Worm (Caenorhabditis elegans) whole organism, late embryonic: Measurements from ENCODE around the gene T05B4.8.

ENCODE experiments used
- ama-1 ChIP-seq: fragments of 150-350 bp; optimal IDR thresholded peaks from 2 replicates; lab custom pipeline; 2014
- ceh-34 ChIP-seq: sonication (generic microtip); optimal IDR thresholded peaks from 2 replicates; lab custom pipeline; 2016; ENCODE audit warnings: mild to moderate bottlenecking, missing genetic modification characterization, missing compliant biosample characterization
- ceh-6 ChIP-seq: fragments of 200-800 bp; sonication (Bioruptor generic); optimal IDR thresholded peaks from 2 replicates; lab custom pipeline; 2018; ENCODE audit warnings: mild to moderate bottlenecking, missing genetic modification characterization, missing compliant biosample characterization
- elt-2 ChIP-seq: sonication (generic microtip); optimal IDR thresholded peaks from 2 replicates; lab custom pipeline; 2016; ENCODE audit warnings: missing genetic modification reagents, missing genetic modification characterization, missing compliant biosample characterization
- fkh-10 ChIP-seq: fragments of 150-350 bp; optimal IDR thresholded peaks from 2 replicates; lab custom pipeline; 2014; ENCODE audit warnings: missing biosample characterization, missing genetic modification reagents, missing genetic modification characterization
- hlh-13 ChIP-seq: fragments of 200-800 bp; sonication (Bioruptor generic); optimal IDR thresholded peaks from 2 replicates; lab custom pipeline; 2018; ENCODE audit warnings: mild to moderate bottlenecking, missing genetic modification characterization, missing compliant biosample characterization
- hlh-6 ChIP-seq: sonication (generic microtip); optimal IDR thresholded peaks from 2 replicates; lab custom pipeline; 2016; ENCODE audit warnings: missing genotype, missing genetic modification characterization, missing compliant biosample characterization
- mec-3 ChIP-seq: sonication (generic microtip); optimal IDR thresholded peaks from 2 replicates; lab custom pipeline; 2016; ENCODE audit warnings: borderline replicate concordance, missing genetic modification characterization, missing compliant biosample characterization
- nfya-1 ChIP-seq: sonication (generic microtip); optimal IDR thresholded peaks from 2 replicates; lab custom pipeline; 2017; ENCODE audit warnings: missing genetic modification characterization, mild to moderate bottlenecking, missing compliant biosample characterization, antibody characterized with exemption, moderate library complexity
- nhr-11 ChIP-seq: fragments of 150-350 bp; optimal IDR thresholded peaks from 2 replicates; lab custom pipeline; 2014; ENCODE audit warnings: missing biosample characterization, missing genetic modification characterization
- pax-1 ChIP-seq: fragments of 150-350 bp; optimal IDR thresholded peaks from 2 replicates; lab custom pipeline; 2014; ENCODE audit warnings: missing biosample characterization, missing genetic modification characterization
- pros-1 ChIP-seq: fragments of 150-350 bp; optimal IDR thresholded peaks from 2 replicates; lab custom pipeline; 2014; ENCODE audit warnings: missing biosample characterization, missing genetic modification reagents, missing genetic modification characterization
- unc-55 ChIP-seq: sonication (generic microtip); optimal IDR thresholded peaks from 2 replicates; lab custom pipeline; 2017; ENCODE audit warnings: missing biosample characterization, missing genetic modification reagents, missing genetic modification characterization
- ztf-16 ChIP-seq: sonication (generic microtip); optimal IDR thresholded peaks from 2 replicates; lab custom pipeline; 2017; ENCODE audit warnings: missing genetic modification characterization, missing compliant biosample characterization

DNA sequence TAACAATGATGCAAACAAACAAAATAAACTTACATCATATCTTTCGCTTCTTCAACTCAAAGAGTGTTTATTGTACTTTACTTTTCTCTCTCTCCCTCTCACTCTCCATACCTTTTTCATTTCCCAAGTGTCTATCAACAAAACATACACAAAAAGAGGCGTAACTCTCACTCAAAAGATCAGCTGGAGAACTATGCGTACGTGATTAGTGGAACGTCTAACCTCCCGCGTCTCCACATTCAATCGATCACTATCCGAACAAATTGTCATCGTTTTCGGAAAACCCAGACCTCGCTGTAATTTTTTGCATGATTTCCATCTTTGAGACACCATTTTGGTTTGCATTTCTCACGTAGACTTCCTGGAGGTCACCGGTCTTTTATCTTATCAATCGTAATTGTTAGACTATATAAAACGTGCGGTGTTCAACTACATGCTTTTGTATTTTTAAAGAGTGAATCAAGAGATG lies 15.5 kb upstream of the T05B4.8 start, which contains the start of gene nhr-57:
- TF ChIP-seq fkh-10 (GFP tag; lab: Kevin White, UChicago) (no peak), ceh-34 (tag; lab: Kevin White, UChicago) (no peak), unc-55 (no peak), pros-1 (no peak), nfya-1 (no peak), ama-1 (lab: Kevin White, UChicago) (no peak), nhr-11 (tag; lab: Kevin White, UChicago) (no peak), ceh-6 (GFP tag; lab: Kevin White, UChicago) (no peak), mec-3 (no peak), pax-1 (tag; lab: Kevin White, UChicago) (no peak), hlh-6 (tag; lab: Kevin White, UChicago) (no peak), elt-2 (no peak), hlh-13 (GFP tag; lab: Kevin White, UChicago) (no peak), ztf-16 (tag; lab: Kevin White, UChicago) (no peak)
